Worm (Caenorhabditis elegans) whole organism, L3 larva: Measurements from ENCODE around the gene F38E1.3.

Experiments
- R02D3.7 ChIP-seq: fragments of 150-350 bp; optimal IDR thresholded peaks from 2 replicates; lab custom pipeline; 2014; ENCODE audit warnings: missing biosample characterization, missing genetic modification characterization
- ZK546.5 ChIP-seq: sonication (generic microtip); optimal IDR thresholded peaks from 2 replicates; lab custom pipeline; 2017; ENCODE audit warnings: missing biosample characterization, missing genetic modification characterization
- aly-2 ChIP-seq: fragments of 150-350 bp; optimal IDR thresholded peaks from 2 replicates; lab custom pipeline; 2014; ENCODE audit warnings: missing biosample characterization, missing genetic modification characterization
- ama-1 ChIP-seq: fragments of 150-350 bp; optimal IDR thresholded peaks from 2 replicates; lab custom pipeline; 2018
- ceh-16 ChIP-seq: sonication (generic microtip); optimal IDR thresholded peaks from 2 replicates; lab custom pipeline; 2017; ENCODE audit warnings: missing biosample characterization, missing genetic modification characterization
- ceh-28 ChIP-seq: fragments of 150-350 bp; optimal IDR thresholded peaks from 2 replicates; lab custom pipeline; 2014; ENCODE audit warnings: missing biosample characterization, missing genetic modification reagents, missing genetic modification characterization
- ceh-82 ChIP-seq: fragments of 150-350 bp; optimal IDR thresholded peaks from 2 replicates; lab custom pipeline; 2014; ENCODE audit warnings: missing biosample characterization, missing genetic modification characterization
- egl-27 ChIP-seq: sonication (generic microtip); optimal IDR thresholded peaks from 4 replicates; lab custom pipeline; 2017; ENCODE audit warnings: missing biosample characterization, missing genetic modification reagents, missing genetic modification characterization
- egl-5 ChIP-seq: fragments of 150-350 bp; optimal IDR thresholded peaks from 2 replicates; lab custom pipeline; 2017; ENCODE audit warnings: missing biosample characterization, missing genetic modification reagents, missing genetic modification characterization, inconsistent platforms
- elt-1 ChIP-seq: fragments of 150-350 bp; optimal IDR thresholded peaks from 2 replicates; lab custom pipeline; 2014; ENCODE audit warnings: missing biosample characterization, missing genetic modification characterization
- eor-1 ChIP-seq, 2 experiments: fragments of 150-350 bp; optimal IDR thresholded peaks; 2 replicates each; lab custom pipeline; 2014 to 2018; ENCODE audit warnings: missing biosample characterization in 2 of 2, missing genetic modification characterization in 2 of 2
- fos-1 ChIP-seq: fragments of 150-350 bp; optimal IDR thresholded peaks from 2 replicates; lab custom pipeline; 2014; ENCODE audit warnings: missing biosample characterization, missing genetic modification characterization
- hmg-11 ChIP-seq: sonication (generic microtip); optimal IDR thresholded peaks from 2 replicates; lab custom pipeline; 2016; ENCODE audit warnings: missing genetic modification characterization, missing compliant biosample characterization
- jun-1 ChIP-seq: fragments of 150-350 bp; optimal IDR thresholded peaks from 2 replicates; lab custom pipeline; 2014; ENCODE audit warnings: missing biosample characterization, missing genetic modification reagents, missing genetic modification characterization
- lin-15B ChIP-seq: fragments of 150-350 bp; optimal IDR thresholded peaks from 2 replicates; lab custom pipeline; 2014; ENCODE audit warnings: missing biosample characterization, missing genetic modification characterization
- lsy-12 ChIP-seq: sonication (generic microtip); optimal IDR thresholded peaks from 2 replicates; lab custom pipeline; 2016; ENCODE audit warnings: mild to moderate bottlenecking, missing genetic modification characterization, missing compliant biosample characterization
- mdl-1 ChIP-seq: fragments of 150-350 bp; optimal IDR thresholded peaks from 2 replicates; lab custom pipeline; 2014; ENCODE audit warnings: missing biosample characterization, missing genetic modification characterization
- mml-1 ChIP-seq: fragments of 150-350 bp; sonication (generic microtip); optimal IDR thresholded peaks from 3 replicates; lab custom pipeline; 2014; ENCODE audit warnings: missing biosample characterization, missing genetic modification characterization
- nhr-12 ChIP-seq: fragments of 150-350 bp; optimal IDR thresholded peaks from 2 replicates; lab custom pipeline; 2014; ENCODE audit warnings: missing biosample characterization, missing genetic modification characterization
- nhr-23 ChIP-seq: fragments of 150-350 bp; optimal IDR thresholded peaks from 2 replicates; lab custom pipeline; 2014; ENCODE audit warnings: missing biosample characterization, missing genetic modification reagents, missing genetic modification characterization
- nhr-237 ChIP-seq: fragments of 150-350 bp; optimal IDR thresholded peaks from 2 replicates; lab custom pipeline; 2014; ENCODE audit warnings: missing biosample characterization, missing genetic modification characterization
- nhr-25 ChIP-seq: sonication (generic microtip); optimal IDR thresholded peaks from 2 replicates; lab custom pipeline; 2017; ENCODE audit warnings: missing biosample characterization, missing genetic modification characterization
- nhr-28 ChIP-seq: fragments of 150-350 bp; optimal IDR thresholded peaks from 2 replicates; lab custom pipeline; 2014; ENCODE audit warnings: missing biosample characterization, missing genetic modification characterization
- nhr-43 ChIP-seq: sonication (generic microtip); optimal IDR thresholded peaks from 2 replicates; lab custom pipeline; 2016; ENCODE audit warnings: mild to moderate bottlenecking, missing genetic modification characterization, missing compliant biosample characterization; ENCODE audit not compliant: poor library complexity, severe bottlenecking
- nhr-76 ChIP-seq: fragments of 150-350 bp; sonication (generic microtip); optimal IDR thresholded peaks from 5 replicates; lab custom pipeline; 2014; ENCODE audit warnings: missing biosample characterization, missing genetic modification characterization
- nhr-77 ChIP-seq: fragments of 150-350 bp; optimal IDR thresholded peaks from 2 replicates; lab custom pipeline; 2014; ENCODE audit warnings: missing biosample characterization, missing genetic modification characterization
- pha-4 ChIP-seq: fragments of 150-350 bp; optimal IDR thresholded peaks from 2 replicates; lab custom pipeline; 2014; ENCODE audit warnings: missing biosample characterization, missing genetic modification reagents, missing genetic modification characterization
- pqm-1 ChIP-seq: fragments of 150-350 bp; optimal IDR thresholded peaks from 2 replicates; lab custom pipeline; 2017; ENCODE audit warnings: missing biosample characterization, missing genetic modification characterization, inconsistent platforms
- sea-2 ChIP-seq: fragments of 150-350 bp; sonication (generic microtip); optimal IDR thresholded peaks from 4 replicates; lab custom pipeline; 2014; ENCODE audit warnings: missing biosample characterization, missing genetic modification reagents, missing genetic modification characterization
- skn-1 ChIP-seq: fragments of 150-350 bp; optimal IDR thresholded peaks from 2 replicates; lab custom pipeline; 2014; ENCODE audit warnings: missing biosample characterization, missing genetic modification characterization
- snpc-4 ChIP-seq: fragments of 150-350 bp; optimal IDR thresholded peaks from 2 replicates; lab custom pipeline; 2014; ENCODE audit warnings: missing biosample characterization, missing genetic modification characterization
- tbx-2 ChIP-seq: sonication (generic microtip); optimal IDR thresholded peaks from 2 replicates; lab custom pipeline; 2016; ENCODE audit warnings: mild to moderate bottlenecking, missing genetic modification characterization, missing compliant biosample characterization
- unc-39 ChIP-seq: sonication (generic microtip); optimal IDR thresholded peaks from 4 replicates; lab custom pipeline; 2017; ENCODE audit warnings: missing biosample characterization, missing genetic modification characterization
- unc-62 ChIP-seq: fragments of 150-350 bp; sonication (generic microtip); optimal IDR thresholded peaks from 4 replicates; lab custom pipeline; 2014; ENCODE audit warnings: missing biosample characterization, missing genetic modification reagents, missing genetic modification characterization
- zag-1 ChIP-seq: fragments of 150-350 bp; optimal IDR thresholded peaks from 2 replicates; lab custom pipeline; 2014; ENCODE audit warnings: missing biosample characterization, missing genetic modification characterization
- ztf-11 ChIP-seq: fragments of 150-350 bp; optimal IDR thresholded peaks from 2 replicates; lab custom pipeline; 2014; ENCODE audit warnings: missing biosample characterization, missing genetic modification characterization
- ztf-4 ChIP-seq: fragments of 150-350 bp; optimal IDR thresholded peaks from 2 replicates; lab custom pipeline; 2014; ENCODE audit warnings: missing biosample characterization, missing genetic modification characterization

The F38E1.3 gene

DNA sequence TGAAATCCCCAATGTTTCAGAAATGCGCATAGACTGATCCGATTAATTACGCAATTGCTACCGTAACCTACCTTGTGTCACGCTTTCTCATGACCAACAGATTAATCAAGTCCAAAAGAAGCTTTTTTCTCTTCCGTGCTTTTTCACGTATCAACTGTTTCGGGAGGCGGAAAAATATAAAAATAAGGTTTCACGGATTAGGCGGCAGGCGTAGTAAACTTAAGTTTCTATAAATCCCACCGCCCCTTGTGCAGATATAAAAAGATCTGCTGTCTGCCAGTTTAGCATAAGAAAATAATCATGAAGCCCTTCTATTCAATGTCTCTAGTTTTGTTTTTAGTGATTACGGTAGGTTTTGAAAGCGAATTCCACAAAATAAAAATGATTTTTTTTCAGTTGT, 11.1 kb downstream of the F38E1.3 start, which contains the start of gene gcy-7:
Gene gcy-7 (plus strand): TSS at position 301 of the 400 bp plus-strand sequence.
- TF ChIP-seq ZK546.5 (tag; lab: Kevin White, UChicago), result no peak
- no peak for TF ChIP-seq lin-15B (tag; lab: Kevin White, UChicago)
- TF ChIP-seq hmg-11, result no peak
- no peak for TF ChIP-seq eor-1 (tag; optimal IDR thresholded peaks at IDR 0.05; lab: Kevin White, UChicago)
- no peak for TF ChIP-seq nhr-25 (tag; lab: Kevin White, UChicago)
- no peak for TF ChIP-seq nhr-237 (tag; lab: Kevin White, UChicago)
- TF ChIP-seq elt-1 (tag; lab: Kevin White, UChicago), result no peak
- no peak for TF ChIP-seq aly-2 (tag; lab: Kevin White, UChicago)
- TF ChIP-seq ama-1 (lab: Kevin White, UChicago), result no peak
- no peak for TF ChIP-seq ztf-4 (tag; lab: Kevin White, UChicago)
- TF ChIP-seq ceh-82, result no peak
- TF ChIP-seq mdl-1 (tag; lab: Kevin White, UChicago), result no peak
- TF ChIP-seq skn-1 (tag; lab: Kevin White, UChicago), result no peak
- TF ChIP-seq unc-62 (GFP tag; lab: Kevin White, UChicago), result no peak
- no peak for TF ChIP-seq egl-27
- TF ChIP-seq sea-2, result no peak

DNA sequence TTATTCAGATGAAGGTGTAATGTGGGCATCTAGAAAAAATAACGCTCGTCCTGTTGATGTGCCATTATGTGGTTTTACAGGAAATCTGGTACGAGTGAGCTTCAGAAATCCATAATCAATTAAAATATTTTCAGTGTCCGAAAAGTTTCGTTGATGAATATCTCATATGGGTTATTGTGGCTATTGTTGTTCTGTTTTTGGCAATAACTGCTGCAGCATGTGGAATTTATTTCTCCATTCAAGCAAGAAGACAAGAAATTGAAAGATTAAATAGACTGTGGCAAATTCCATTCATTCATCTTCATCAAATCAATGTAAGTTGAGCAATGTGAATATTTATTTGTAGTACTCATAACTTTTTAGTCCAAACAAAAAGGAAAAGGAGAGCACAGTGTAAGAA, 13.4 kb downstream of the F38E1.3 start:
- TF ChIP-seq fos-1 (tag; lab: Kevin White, UChicago) (no peak), ceh-28 (tag; lab: Kevin White, UChicago) (no peak), zag-1 (tag; lab: Kevin White, UChicago) (no peak), nhr-76 (tag; lab: Kevin White, UChicago) (no peak), nhr-12 (tag; lab: Kevin White, UChicago) (no peak), unc-39 (tag; lab: Kevin White, UChicago) (no peak), nhr-237 (tag; lab: Kevin White, UChicago) (no peak), jun-1 (no peak), nhr-28 (no peak), pqm-1 (no peak), lin-15B (tag; lab: Kevin White, UChicago) (no peak), nhr-77 (tag; lab: Kevin White, UChicago) (no peak), nhr-43 (no peak)

DNA sequence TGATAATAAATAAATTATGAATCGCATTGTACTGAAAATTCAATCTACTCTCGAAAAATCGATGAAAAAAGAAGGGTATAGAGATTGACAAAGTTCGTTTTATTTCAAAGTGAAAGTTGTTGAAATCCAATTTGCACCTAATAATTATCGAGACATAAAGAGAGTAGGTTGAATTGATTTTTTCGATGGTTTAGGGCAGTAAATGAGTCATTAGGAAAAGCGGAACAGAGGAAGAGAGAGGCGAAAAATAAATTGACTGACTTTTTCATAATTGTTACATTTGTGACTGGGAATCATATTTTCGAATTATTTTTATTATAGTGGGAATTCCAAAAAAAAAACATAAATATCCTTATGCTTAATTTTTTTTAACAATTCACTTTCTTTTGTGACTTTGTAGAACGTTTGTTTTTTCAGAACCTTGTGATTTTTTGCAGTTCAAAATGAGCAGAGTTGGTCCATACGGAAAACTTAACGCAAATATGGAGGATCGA, 18.5 kb downstream of the F38E1.3 start, which contains the start of the genes pho-6 and F52E1.3:
Gene pho-6 (minus strand): TSS at position 101 of the 494 bp plus-strand sequence.
Gene F52E1.3 (plus strand): TSS at position 444 of the 494 bp plus-strand sequence.
- no peak for TF ChIP-seq lsy-12
- TF ChIP-seq nhr-43, result no peak
- TF ChIP-seq tbx-2 (tag; lab: Kevin White, UChicago), result no peak
- TF ChIP-seq R02D3.7, result no peak
- no peak for TF ChIP-seq ceh-82
- no peak for TF ChIP-seq eor-1 (tag; optimal IDR thresholded peaks at IDR 0.05; lab: Kevin White, UChicago)
- no peak for TF ChIP-seq unc-39 (tag; lab: Kevin White, UChicago)
- no peak for TF ChIP-seq ztf-11 (tag; lab: Kevin White, UChicago)
- TF ChIP-seq snpc-4, result no peak
- no peak for TF ChIP-seq fos-1 (tag; lab: Kevin White, UChicago)
- TF ChIP-seq nhr-23 (tag; lab: Kevin White, UChicago), result no peak
- no peak for TF ChIP-seq hmg-11
- no peak for TF ChIP-seq pha-4 (tag; lab: Kevin White, UChicago)
- TF ChIP-seq nhr-12 (tag; lab: Kevin White, UChicago), result no peak

DNA sequence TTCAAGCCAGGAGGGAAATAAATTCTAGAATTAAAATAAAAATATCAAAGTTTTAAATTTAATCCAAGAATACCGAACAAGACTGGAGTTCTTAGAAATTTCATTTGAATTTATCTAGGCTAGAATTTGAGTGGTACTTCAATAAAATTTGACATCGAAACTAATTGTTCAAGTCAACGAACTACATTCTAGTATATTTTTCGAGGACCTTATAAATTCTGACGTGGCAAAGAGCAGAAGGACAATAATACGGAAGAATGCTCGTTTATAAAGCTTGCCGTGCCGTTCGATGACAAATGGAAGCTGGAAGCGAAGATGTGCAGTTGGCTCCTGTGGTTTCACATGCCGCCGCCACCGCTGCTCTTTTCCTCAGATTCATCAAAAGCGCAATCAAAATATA, 24.9 kb downstream of the F38E1.3 start:
- TF ChIP-seq ZK546.5 (tag; lab: Kevin White, UChicago), result no peak
- no peak for TF ChIP-seq hmg-11
- TF ChIP-seq mml-1 (tag; lab: Kevin White, UChicago), result no peak
- no peak for TF ChIP-seq sea-2
- no peak for TF ChIP-seq ztf-4 (tag; lab: Kevin White, UChicago)
- no peak for TF ChIP-seq zag-1 (tag; lab: Kevin White, UChicago)
- no peak for TF ChIP-seq ceh-28 (tag; lab: Kevin White, UChicago)
- TF ChIP-seq ceh-16, result no peak
- TF ChIP-seq jun-1, result no peak
- no peak for TF ChIP-seq egl-27
- no peak for TF ChIP-seq snpc-4
- no peak for TF ChIP-seq fos-1 (tag; lab: Kevin White, UChicago)
- TF ChIP-seq egl-5 (tag; lab: Kevin White, UChicago), result no peak
- no peak for TF ChIP-seq nhr-12 (tag; lab: Kevin White, UChicago)
- no peak for TF ChIP-seq lsy-12
- no peak for TF ChIP-seq nhr-25 (tag; lab: Kevin White, UChicago)
